Worm (Caenorhabditis elegans): Measurements from ENCODE around the gene bud-31.
"Not testable (repeated sequence)": the region's sequence is repeated elsewhere in the genome, so short reads cannot be mapped to it uniquely, and the experiment has no call there.

The bud-31 gene

DNA sequence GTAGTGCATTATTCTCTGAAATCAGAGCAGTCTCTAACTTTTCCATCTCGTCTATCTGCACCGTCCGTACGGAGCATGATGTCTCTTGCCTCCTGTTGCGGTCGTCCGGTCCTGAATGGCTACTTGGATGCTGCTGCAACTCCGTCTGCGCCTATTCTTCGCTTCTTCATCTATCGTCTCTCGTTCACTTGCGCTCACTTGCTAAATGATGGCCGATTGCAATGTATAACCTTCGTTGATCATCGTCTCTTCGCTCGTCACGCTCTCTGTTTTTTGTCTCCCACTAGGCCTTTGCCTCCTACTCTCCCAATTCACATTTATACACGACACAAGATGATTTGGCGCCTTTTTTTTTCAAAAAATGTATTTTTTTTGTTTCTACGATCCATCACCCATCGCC lies 1.0 kb upstream of the bud-31 start (continued):
- TF ChIP-seq tbx-2 (tag; optimal IDR thresholded peaks at IDR 0.05) (peak; percentile 18), fos-1 (tag; optimal IDR thresholded peaks at IDR 0.05) (no peak), lsy-12 (tag; optimal IDR thresholded peaks at IDR 0.05) (no peak), ceh-82 (tag; optimal IDR thresholded peaks at IDR 0.05) (no peak)

DNA sequence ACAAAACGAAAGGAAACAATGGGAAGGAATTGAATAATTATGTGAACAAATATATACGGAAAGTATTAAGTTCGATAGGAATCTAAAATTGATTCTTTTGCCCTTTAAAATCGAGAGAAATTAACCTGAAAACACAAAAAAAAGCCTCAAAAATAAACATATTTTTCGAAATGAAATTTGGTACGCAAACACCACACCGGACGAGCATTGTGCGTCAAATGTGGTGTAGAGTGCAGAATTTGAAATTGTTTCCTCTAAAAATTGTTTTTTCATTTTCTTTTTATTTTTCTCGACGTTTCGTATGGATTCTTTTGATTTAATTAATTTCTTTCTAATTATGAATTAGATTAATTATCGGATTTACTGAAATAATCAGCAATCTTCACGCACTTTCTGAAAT lies 938 bp downstream of the bud-31 start:
- peak; percentile 52 for TF ChIP-seq nfya-1 (tag; optimal IDR thresholded peaks at IDR 0.05; ENCODE audit: insufficient read depth)
- TF ChIP-seq nhr-25 (tag; optimal IDR thresholded peaks at IDR 0.05): peak; percentile 6
- peak; percentile 16 for TF ChIP-seq hmg-11 (tag; optimal IDR thresholded peaks at IDR 0.05)
- TF ChIP-seq lin-15B (tag; optimal IDR thresholded peaks at IDR 0.05): peak; percentile 19
- peak; percentile 28 for TF ChIP-seq pha-4 (tag; optimal IDR thresholded peaks at IDR 0.05)
- no peak for TF ChIP-seq ceh-9 (tag; optimal IDR thresholded peaks at IDR 0.05)

DNA sequence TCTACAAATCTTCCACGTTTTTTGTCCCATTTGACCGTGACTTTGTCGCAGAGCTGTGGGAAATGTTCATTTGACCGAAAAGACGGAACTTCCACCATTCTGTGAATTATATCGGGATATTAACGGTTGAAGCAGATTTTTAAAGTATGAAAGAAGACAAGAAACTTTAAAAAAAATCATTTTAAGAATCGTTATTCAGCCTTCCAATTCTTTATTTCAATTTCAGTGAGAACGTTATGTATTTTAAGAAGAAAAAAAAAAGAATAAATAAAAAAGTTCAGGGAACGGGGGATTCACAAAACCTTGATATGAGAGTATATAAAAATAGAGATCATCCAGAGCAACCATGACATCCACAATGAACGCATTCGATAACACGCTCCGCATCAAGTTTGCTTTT lies 1.8 kb downstream of the bud-31 start, which contains the start of gene set-3:
Gene set-3, minus strand, starts transcription at position 101 of the 400 bp plus-strand sequence.
- TF ChIP-seq eor-1 (tag; optimal IDR thresholded peaks at IDR 0.05): no peak
- no peak for TF ChIP-seq lin-39 (tag; optimal IDR thresholded peaks at IDR 0.05)
- no peak for TF ChIP-seq mml-1 (tag; optimal IDR thresholded peaks at IDR 0.05)

DNA sequence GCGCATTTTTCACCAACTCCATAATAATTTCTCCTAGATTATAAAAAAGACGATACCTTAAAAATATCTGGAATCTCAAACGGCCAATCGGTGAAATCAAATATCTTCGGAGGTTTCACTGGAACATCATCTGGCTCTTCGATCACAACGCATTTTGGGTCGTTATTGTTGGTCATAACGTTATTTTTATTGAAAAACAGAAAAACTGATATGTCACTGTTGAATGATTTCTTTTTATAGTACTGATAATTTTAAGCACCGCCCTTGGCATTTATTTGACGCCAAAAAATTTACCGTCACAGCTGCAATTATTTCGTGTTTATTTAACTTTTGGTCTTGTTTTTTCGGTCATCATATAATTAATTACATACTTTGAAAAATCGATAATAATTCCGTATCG lies 6.3 kb downstream of the bud-31 start, which contains the start of gene best-5:
Gene best-5, minus strand, starts transcription at position 210 of the 400 bp plus-strand sequence.
- TF ChIP-seq snpc-4 (tag; optimal IDR thresholded peaks at IDR 0.05): no peak
- TF ChIP-seq elt-2 (tag; optimal IDR thresholded peaks at IDR 0.05): peak; percentile 42
- peak; percentile 43 for TF ChIP-seq pqm-1 (tag; optimal IDR thresholded peaks at IDR 0.05)
- TF ChIP-seq nhr-25 (tag; optimal IDR thresholded peaks at IDR 0.05): no peak
- TF ChIP-seq mml-1 (tag; optimal IDR thresholded peaks at IDR 0.05): no peak
- TF ChIP-seq pha-4 (tag; optimal IDR thresholded peaks at IDR 0.05): no peak
- no peak for TF ChIP-seq ceh-9 (tag; optimal IDR thresholded peaks at IDR 0.05)

DNA sequence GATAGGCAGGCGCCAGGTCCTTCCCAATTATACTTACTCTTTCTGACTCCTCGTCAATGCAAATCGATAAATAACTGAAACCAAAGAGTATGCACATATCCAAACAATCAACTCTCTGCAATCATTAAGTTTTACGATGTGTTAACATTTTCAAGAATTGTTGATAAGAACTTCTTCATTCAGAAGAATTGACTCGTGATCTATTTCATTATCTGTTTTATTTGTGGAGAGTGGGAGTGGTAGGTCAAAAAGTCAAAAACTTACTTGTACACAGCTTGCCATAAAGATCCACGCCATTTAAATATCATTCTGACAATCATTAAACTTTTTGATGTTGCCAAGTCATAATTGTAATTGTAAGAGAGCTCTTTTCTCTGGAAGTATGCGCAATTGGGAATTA lies 6.9 kb downstream of the bud-31 start:
- TF ChIP-seq nhr-76 (tag; optimal IDR thresholded peaks at IDR 0.05) (no peak), nhr-23 (tag; optimal IDR thresholded peaks at IDR 0.05) (no peak), lsy-12 (tag; optimal IDR thresholded peaks at IDR 0.05) (no peak), pqm-1 (tag; optimal IDR thresholded peaks at IDR 0.05) (peak; percentile 91), elt-2 (tag; optimal IDR thresholded peaks at IDR 0.05) (peak; percentile 68), ceh-9 (tag; optimal IDR thresholded peaks at IDR 0.05) (no peak), mdl-1 (tag; optimal IDR thresholded peaks at IDR 0.05) (no peak), pha-4 (tag; optimal IDR thresholded peaks at IDR 0.05) (peak; percentile 34), aly-2 (tag; optimal IDR thresholded peaks at IDR 0.05) (no peak)

DNA sequence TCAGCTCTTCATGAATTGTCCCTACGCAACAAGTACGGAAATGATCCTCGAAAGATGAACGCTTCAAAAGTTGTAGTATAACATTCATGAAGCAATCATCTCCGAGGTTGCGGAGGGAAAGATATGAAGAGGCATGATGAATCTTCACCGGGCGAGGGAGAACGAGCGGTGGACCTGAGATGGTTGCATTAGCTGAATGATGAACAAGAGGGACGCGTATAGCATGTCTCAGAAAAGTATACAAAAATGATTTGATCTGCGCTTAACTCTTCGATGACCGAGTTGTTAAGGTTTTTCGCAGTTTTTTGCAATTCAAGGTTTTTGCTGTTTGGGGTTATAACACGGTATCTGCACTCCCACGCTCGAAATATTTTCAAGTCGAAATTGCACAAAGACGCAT lies 10.4 kb downstream of the bud-31 start, which contains the start of gene C07A9.10:
Gene C07A9.10, minus strand, starts transcription at position 101 of the 400 bp plus-strand sequence.
- TF ChIP-seq R02D3.7 (tag; optimal IDR thresholded peaks at IDR 0.05): no peak
- TF ChIP-seq lsy-12 (tag; optimal IDR thresholded peaks at IDR 0.05): no peak
- TF ChIP-seq daf-12 (tag; optimal IDR thresholded peaks at IDR 0.05): no peak
- TF ChIP-seq pha-4 (tag; optimal IDR thresholded peaks at IDR 0.05): no peak
- TF ChIP-seq aly-2 (tag; optimal IDR thresholded peaks at IDR 0.05): no peak
- TF ChIP-seq ZK546.5 (tag; optimal IDR thresholded peaks at IDR 0.05): no peak
- TF ChIP-seq egl-27 (tag; optimal IDR thresholded peaks at IDR 0.05): no peak
- TF ChIP-seq eor-1 (tag; optimal IDR thresholded peaks at IDR 0.05): no peak
- TF ChIP-seq ceh-82 (tag; optimal IDR thresholded peaks at IDR 0.05): no peak

DNA sequence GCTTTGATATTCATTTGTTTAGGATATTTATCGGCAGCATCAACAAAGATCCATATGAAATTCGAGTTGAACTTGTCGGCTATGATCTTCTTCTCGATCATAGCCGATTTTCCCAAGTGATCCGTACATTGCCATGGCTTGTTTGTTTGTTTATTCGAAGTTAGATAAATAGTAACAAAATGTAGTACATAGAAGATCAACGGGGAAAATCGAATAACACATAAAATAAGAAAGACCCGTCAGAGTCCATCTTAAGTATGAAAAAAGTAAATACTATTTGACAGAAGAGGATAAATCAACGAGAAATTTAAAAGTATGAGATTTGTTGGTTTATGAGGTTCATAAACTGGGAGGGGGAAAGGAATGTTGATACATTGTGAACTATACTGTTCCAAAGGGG lies 13.6 kb downstream of the bud-31 start, which contains the start of gene C07A9.5:
Gene C07A9.5, minus strand, starts transcription at position 101 of the 400 bp plus-strand sequence.
- TF ChIP-seq pha-4, snpc-4, ceh-16 (tag; optimal IDR thresholded peaks at IDR 0.05): not testable (repeated sequence)

DNA sequence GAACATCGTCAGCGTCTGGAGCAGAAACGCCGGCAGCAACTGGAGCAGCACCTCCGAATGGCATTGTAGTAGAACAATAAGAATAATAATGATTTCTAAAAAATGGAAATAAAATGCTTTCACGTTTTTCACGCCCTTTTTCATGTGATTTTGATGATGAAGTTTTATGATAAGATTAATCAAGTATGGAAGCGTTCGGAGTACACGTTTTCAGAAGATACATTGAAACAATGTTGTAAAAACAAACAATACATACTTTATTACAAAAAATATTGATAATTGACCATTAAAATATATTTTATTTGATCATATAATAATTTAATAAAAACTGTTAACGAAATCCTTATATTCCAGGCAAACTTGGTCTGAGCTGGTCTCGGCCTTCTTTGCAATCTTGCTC lies 15.1 kb downstream of the bud-31 start, which contains the start of gene C07A9.13:
Gene C07A9.13, minus strand, starts transcription at position 101 of the 400 bp plus-strand sequence.
- not testable (repeated sequence) for TF ChIP-seq snpc-4 (tag; optimal IDR thresholded peaks at IDR 0.05); nfya-1 (tag; optimal IDR thresholded peaks at IDR 0.05; ENCODE audit: insufficient read depth); ama-1 (optimal IDR thresholded peaks at IDR 0.05)
